Worm (Caenorhabditis elegans): Measurements from ENCODE around the gene Y41E3.1.

ce11 chrIV:14985019-14985418, 26.3 kb upstream of the Y41E3.1 start:
- TF ChIP-seq daf-12 (tag; optimal IDR thresholded peaks at IDR 0.05) (no peak), skn-1 (tag; optimal IDR thresholded peaks at IDR 0.05) (no peak), tbx-2 (tag; optimal IDR thresholded peaks at IDR 0.05) (no peak), unc-62 (GFP tag; optimal IDR thresholded peaks at IDR 0.05) (no peak), zag-1 (tag; optimal IDR thresholded peaks at IDR 0.05) (no peak), fos-1 (tag; optimal IDR thresholded peaks at IDR 0.05) (no peak), ceh-9 (tag; optimal IDR thresholded peaks at IDR 0.05) (no peak), nhr-237 (tag; optimal IDR thresholded peaks at IDR 0.05) (no peak), sea-2 (GFP tag; optimal IDR thresholded peaks at IDR 0.05) (no peak), elt-3 (tag; optimal IDR thresholded peaks at IDR 0.05) (peak in 1 of 3 experiments; percentile 32), nhr-77 (tag; optimal IDR thresholded peaks at IDR 0.05) (no peak)
